Worm (Caenorhabditis elegans): ENCODE data around the gene heh-1.

heh-1 gene

DNA sequence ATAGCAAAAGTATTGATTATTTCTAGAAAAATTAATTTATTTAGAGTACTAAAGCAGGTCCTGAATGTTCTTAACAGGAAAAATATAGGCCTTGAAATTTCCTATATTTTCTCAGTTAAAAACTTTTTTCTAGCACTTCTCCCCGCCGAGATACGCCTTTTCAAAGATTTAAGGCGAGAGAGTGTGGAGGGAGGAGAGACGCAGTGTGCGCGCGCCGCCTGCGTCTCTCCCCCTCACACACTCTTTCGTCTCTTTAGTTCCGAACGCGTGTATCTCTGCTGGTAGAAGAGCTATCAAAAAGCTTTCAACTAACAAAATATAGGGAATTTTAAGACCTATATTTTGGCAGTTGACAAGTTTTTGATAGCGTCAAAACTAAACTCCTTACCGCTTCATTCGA is 1.4 kb downstream of the heh-1 start:
- TF ChIP-seq hnd-1 (tag; optimal IDR thresholded peaks at IDR 0.05): no peak
- no peak for TF ChIP-seq ceh-36 (tag; optimal IDR thresholded peaks at IDR 0.05)
- TF ChIP-seq tbx-37 (GFP tag; conservative IDR thresholded peaks at IDR 0.05): no peak
- TF ChIP-seq ets-7 (tag; optimal IDR thresholded peaks at IDR 0.05): no peak
- TF ChIP-seq ama-1 (optimal IDR thresholded peaks at IDR 0.05): no peak
- TF ChIP-seq scrt-1 (GFP tag; IDR thresholded peaks at IDR 0.05): no peak
- TF ChIP-seq sea-1 (GFP tag; conservative IDR thresholded peaks at IDR 0.05): no peak
- no peak for TF ChIP-seq flt-1 (GFP tag; IDR thresholded peaks at IDR 0.05)
- no peak for TF ChIP-seq hmg-4 (GFP tag; optimal IDR thresholded peaks at IDR 0.05)

DNA sequence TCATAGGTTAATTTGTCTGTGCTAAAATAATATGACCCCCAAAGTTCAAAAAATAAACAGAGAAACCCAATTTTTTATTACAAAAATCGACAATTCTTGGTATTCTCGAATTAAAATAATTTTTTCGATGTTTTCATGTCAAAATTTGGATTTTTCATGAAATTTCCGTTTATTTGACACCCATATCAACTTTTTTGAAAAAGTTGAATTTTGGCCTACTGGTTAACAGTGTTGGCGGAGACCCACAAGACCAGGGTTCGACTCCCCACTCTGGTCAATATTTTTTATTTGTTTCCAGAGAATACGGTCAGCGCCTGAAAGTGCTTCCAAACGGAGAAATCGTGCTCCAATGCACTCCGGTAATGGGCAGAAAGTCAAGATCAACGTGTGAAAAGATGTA is 7.6 kb downstream of the heh-1 start:
- no peak for TF ChIP-seq ama-1 (optimal IDR thresholded peaks at IDR 0.05)
- TF ChIP-seq tbx-11 (GFP tag; IDR thresholded peaks at IDR 0.05): no peak
- TF ChIP-seq hmbx-1 (tag; optimal IDR thresholded peaks at IDR 0.05): no peak
- TF ChIP-seq B0310.2 (tag; optimal IDR thresholded peaks at IDR 0.05): no peak
- TF ChIP-seq pes-1 (GFP tag; IDR thresholded peaks at IDR 0.05): no peak
- no peak for TF ChIP-seq tbx-37 (GFP tag; conservative IDR thresholded peaks at IDR 0.05)
- TF ChIP-seq hnd-1 (tag; optimal IDR thresholded peaks at IDR 0.05): no peak
- TF ChIP-seq hmg-4 (GFP tag; optimal IDR thresholded peaks at IDR 0.05): no peak
- TF ChIP-seq F13C5.2 (tag; optimal IDR thresholded peaks at IDR 0.05): no peak
- no peak for TF ChIP-seq aly-1 (tag; optimal IDR thresholded peaks at IDR 0.05)
- no peak for TF ChIP-seq tra-4 (tag; optimal IDR thresholded peaks at IDR 0.05)
- no peak for TF ChIP-seq flt-1 (GFP tag; IDR thresholded peaks at IDR 0.05)
- no peak for TF ChIP-seq scrt-1 (GFP tag; IDR thresholded peaks at IDR 0.05)
- no peak for TF ChIP-seq sea-1 (GFP tag; conservative IDR thresholded peaks at IDR 0.05)
- TF ChIP-seq ceh-36 (tag; optimal IDR thresholded peaks at IDR 0.05): no peak
- no peak for TF ChIP-seq ceh-13 (GFP tag; optimal IDR thresholded peaks at IDR 0.05)

DNA sequence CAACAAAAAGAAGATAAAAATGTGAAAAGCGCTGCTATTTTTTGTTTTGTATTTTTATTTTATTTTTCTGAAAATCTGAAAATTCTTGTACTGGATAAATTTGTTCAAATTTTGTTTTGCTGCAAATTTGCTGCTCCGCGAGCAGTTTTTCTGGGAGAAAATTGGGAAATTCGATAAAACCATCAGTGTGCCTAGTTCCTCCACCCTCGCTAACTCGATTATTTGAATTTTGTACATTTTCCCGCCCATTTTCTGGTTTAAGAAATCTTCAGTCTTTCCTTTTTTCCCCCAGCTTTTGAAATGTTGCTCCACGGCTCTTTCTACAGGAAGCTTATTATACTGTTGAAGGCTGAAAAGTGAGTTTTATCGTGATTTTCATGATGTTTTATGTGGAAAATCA is 8.1 kb downstream of the heh-1 start, which contains the start of gene R148.8:
Gene R148.8 (plus strand): TSS at position 301 of the 400 bp plus-strand sequence.
- TF ChIP-seq hnd-1 (tag; optimal IDR thresholded peaks at IDR 0.05) (no peak), ama-1 (optimal IDR thresholded peaks at IDR 0.05) (no peak), hmg-4 (GFP tag; optimal IDR thresholded peaks at IDR 0.05) (no peak), B0310.2 (tag; optimal IDR thresholded peaks at IDR 0.05) (no peak), hmbx-1 (tag; optimal IDR thresholded peaks at IDR 0.05) (no peak), sea-1 (GFP tag; conservative IDR thresholded peaks at IDR 0.05) (no peak), tra-4 (tag; optimal IDR thresholded peaks at IDR 0.05) (no peak), tbx-11 (GFP tag; IDR thresholded peaks at IDR 0.05) (no peak), ceh-36 (tag; optimal IDR thresholded peaks at IDR 0.05) (no peak), F13C5.2 (tag; optimal IDR thresholded peaks at IDR 0.05) (no peak), aly-1 (tag; optimal IDR thresholded peaks at IDR 0.05) (no peak), ets-7 (tag; optimal IDR thresholded peaks at IDR 0.05) (no peak), ceh-13 (GFP tag; optimal IDR thresholded peaks at IDR 0.05) (no peak), pes-1 (GFP tag; IDR thresholded peaks at IDR 0.05) (no peak)

DNA sequence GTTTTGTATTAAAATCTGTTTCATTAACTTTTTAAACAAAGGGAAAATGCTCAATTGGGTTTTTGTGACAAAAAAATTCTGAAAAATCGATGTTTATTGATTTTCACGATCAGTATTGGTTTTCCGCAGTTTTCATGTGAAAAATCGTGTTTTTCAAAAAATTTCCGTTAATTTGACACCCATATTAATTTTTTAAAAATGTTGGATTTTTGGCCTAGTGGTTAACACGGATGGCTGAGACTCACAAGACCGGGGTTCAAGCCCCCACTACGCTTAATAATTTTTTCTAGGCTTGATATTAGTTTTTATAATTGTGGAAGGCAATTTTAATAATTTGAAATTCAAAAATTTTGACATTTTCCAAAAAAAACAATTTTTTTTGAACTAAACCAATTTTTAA is 8.7 kb downstream of the heh-1 start:
- TF ChIP-seq tbx-37 (GFP tag; conservative IDR thresholded peaks at IDR 0.05) (no peak), tbx-11 (GFP tag; IDR thresholded peaks at IDR 0.05) (no peak), hmg-4 (GFP tag; optimal IDR thresholded peaks at IDR 0.05) (no peak), ets-7 (tag; optimal IDR thresholded peaks at IDR 0.05) (no peak), ceh-36 (tag; optimal IDR thresholded peaks at IDR 0.05) (no peak), F13C5.2 (tag; optimal IDR thresholded peaks at IDR 0.05) (no peak), flt-1 (GFP tag; IDR thresholded peaks at IDR 0.05) (no peak), ceh-13 (GFP tag; optimal IDR thresholded peaks at IDR 0.05) (no peak), hnd-1 (tag; optimal IDR thresholded peaks at IDR 0.05) (no peak), hmbx-1 (tag; optimal IDR thresholded peaks at IDR 0.05) (no peak), sea-1 (GFP tag; conservative IDR thresholded peaks at IDR 0.05) (no peak)

DNA sequence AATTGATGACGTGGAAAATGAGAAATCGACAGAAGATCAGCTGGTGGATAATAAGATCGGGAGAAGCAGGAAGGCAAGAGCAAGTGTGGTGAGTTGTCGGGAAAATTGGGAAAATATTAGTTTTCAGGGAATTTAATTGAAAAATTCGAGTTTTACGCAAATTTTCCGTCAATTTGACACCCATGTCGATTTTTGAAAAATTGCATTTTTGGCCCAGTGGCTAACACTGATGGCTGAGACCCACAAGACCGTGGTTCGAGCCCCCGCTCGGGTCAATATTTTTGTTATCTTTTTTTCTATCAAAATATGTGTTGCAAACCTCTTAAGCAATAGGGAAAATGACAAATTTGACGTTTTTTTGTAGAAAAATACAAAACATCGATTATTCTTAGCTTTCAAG is 10.8 kb downstream of the heh-1 start:
- no peak for TF ChIP-seq hnd-1 (tag; optimal IDR thresholded peaks at IDR 0.05)
- TF ChIP-seq B0310.2 (tag; optimal IDR thresholded peaks at IDR 0.05): no peak
- no peak for TF ChIP-seq hmbx-1 (tag; optimal IDR thresholded peaks at IDR 0.05)
- no peak for TF ChIP-seq ceh-36 (tag; optimal IDR thresholded peaks at IDR 0.05)
- TF ChIP-seq tbx-11 (GFP tag; IDR thresholded peaks at IDR 0.05): no peak
- TF ChIP-seq pes-1 (GFP tag; IDR thresholded peaks at IDR 0.05): no peak
- TF ChIP-seq aly-1 (tag; optimal IDR thresholded peaks at IDR 0.05): no peak
- TF ChIP-seq scrt-1 (GFP tag; IDR thresholded peaks at IDR 0.05): no peak
- TF ChIP-seq hmg-4 (GFP tag; optimal IDR thresholded peaks at IDR 0.05): no peak
- no peak for TF ChIP-seq ceh-13 (GFP tag; optimal IDR thresholded peaks at IDR 0.05)
- TF ChIP-seq F13C5.2 (tag; optimal IDR thresholded peaks at IDR 0.05): no peak
- TF ChIP-seq tra-4 (tag; optimal IDR thresholded peaks at IDR 0.05): no peak
- TF ChIP-seq tbx-37 (GFP tag; conservative IDR thresholded peaks at IDR 0.05): no peak
- TF ChIP-seq ama-1 (optimal IDR thresholded peaks at IDR 0.05): no peak
- TF ChIP-seq ets-7 (tag; optimal IDR thresholded peaks at IDR 0.05): no peak

DNA sequence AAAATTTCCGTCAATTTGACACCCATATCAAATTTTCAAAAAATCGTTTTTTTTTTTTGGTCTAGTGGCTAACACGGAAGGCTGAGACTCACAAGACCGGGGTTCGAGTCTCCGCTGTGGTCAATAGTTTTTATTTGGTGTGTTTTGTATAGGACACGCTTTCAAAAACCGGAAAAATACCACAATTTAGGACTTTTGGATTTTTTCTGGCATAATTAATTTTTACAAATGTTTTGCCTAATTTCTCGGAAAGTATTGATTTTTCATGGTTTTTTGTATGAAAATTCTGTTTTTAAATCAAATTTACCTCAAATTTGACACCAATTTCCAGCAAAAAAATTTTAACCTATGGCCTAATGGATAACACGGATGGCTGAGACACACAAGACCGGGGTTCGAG is 13.3 kb downstream of the heh-1 start, which contains the start of gene mks-1:
Gene mks-1 (plus strand): TSS at position 301 of the 400 bp plus-strand sequence.
- TF ChIP-seq hmg-4 (GFP tag; optimal IDR thresholded peaks at IDR 0.05) (no peak), ceh-36 (tag; optimal IDR thresholded peaks at IDR 0.05) (no peak), ceh-13 (GFP tag; optimal IDR thresholded peaks at IDR 0.05) (no peak), ama-1 (optimal IDR thresholded peaks at IDR 0.05) (no peak), aly-1 (tag; optimal IDR thresholded peaks at IDR 0.05) (no peak), B0310.2 (tag; optimal IDR thresholded peaks at IDR 0.05) (no peak), sea-1 (GFP tag; conservative IDR thresholded peaks at IDR 0.05) (no peak), tbx-37 (GFP tag; conservative IDR thresholded peaks at IDR 0.05) (no peak), flt-1 (GFP tag; IDR thresholded peaks at IDR 0.05) (no peak), pes-1 (GFP tag; IDR thresholded peaks at IDR 0.05) (no peak)

DNA sequence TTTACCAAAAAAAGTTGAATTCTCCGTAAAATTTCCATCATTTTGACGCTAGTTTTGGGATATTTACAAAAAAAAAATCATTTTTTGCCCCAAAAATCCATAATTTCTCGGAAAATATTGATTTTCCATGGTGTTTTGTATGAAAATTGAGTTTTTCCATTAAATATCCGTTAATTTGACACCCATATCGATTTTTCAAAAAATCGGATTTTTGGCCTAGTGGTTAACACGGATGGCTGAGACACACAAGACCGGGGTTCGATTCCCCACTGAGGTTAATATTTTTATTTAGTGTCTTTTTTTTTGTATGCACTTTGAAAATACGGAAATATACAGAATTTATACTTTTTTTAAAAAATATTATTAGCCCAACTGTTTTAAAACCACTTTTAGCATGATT is 14.1 kb downstream of the heh-1 start:
- TF ChIP-seq scrt-1 (GFP tag; IDR thresholded peaks at IDR 0.05) (no peak), tra-4 (tag; optimal IDR thresholded peaks at IDR 0.05) (no peak), ama-1 (optimal IDR thresholded peaks at IDR 0.05) (no peak), ets-7 (tag; optimal IDR thresholded peaks at IDR 0.05) (no peak), hnd-1 (tag; optimal IDR thresholded peaks at IDR 0.05) (no peak), aly-1 (tag; optimal IDR thresholded peaks at IDR 0.05) (no peak)

DNA sequence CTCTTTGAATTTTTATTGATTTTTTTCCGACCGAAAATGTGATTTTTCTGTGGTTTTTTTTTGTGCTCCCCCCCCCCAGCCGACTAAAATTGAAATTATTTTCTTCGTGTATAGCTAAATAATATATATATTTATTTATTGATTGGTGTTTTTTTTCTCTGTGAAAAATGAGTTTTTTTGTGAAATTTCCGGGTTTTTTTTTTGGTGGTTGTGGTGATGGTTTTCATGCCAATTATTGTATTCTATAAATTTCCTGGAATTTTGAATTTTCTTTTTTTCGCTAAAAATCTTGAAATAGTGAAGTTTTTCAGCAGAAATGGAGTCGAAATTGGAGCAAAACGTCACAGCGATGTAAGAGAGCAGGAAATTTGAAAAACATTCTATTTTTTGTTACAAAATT is 15.9 kb downstream of the heh-1 start, which contains the start of gene lmtr-5:
Gene lmtr-5 (plus strand): TSS at position 301 of the 400 bp plus-strand sequence.
- no peak for TF ChIP-seq tra-4 (tag; optimal IDR thresholded peaks at IDR 0.05)
- TF ChIP-seq scrt-1 (GFP tag; IDR thresholded peaks at IDR 0.05): no peak
- TF ChIP-seq pes-1 (GFP tag; IDR thresholded peaks at IDR 0.05): no peak
- TF ChIP-seq ceh-36 (tag; optimal IDR thresholded peaks at IDR 0.05): no peak
- TF ChIP-seq hmg-4 (GFP tag; optimal IDR thresholded peaks at IDR 0.05): no peak
- no peak for TF ChIP-seq tbx-11 (GFP tag; IDR thresholded peaks at IDR 0.05)
- TF ChIP-seq hmbx-1 (tag; optimal IDR thresholded peaks at IDR 0.05): no peak
- TF ChIP-seq ama-1 (optimal IDR thresholded peaks at IDR 0.05): no peak
- no peak for TF ChIP-seq F13C5.2 (tag; optimal IDR thresholded peaks at IDR 0.05)
- TF ChIP-seq sea-1 (GFP tag; conservative IDR thresholded peaks at IDR 0.05): no peak
- no peak for TF ChIP-seq aly-1 (tag; optimal IDR thresholded peaks at IDR 0.05)

Measured in whole organism, early embryonic.